Worm (Caenorhabditis elegans) whole organism, L1 larva: Measurements from ENCODE around the gene C15B12.3.

Experiments used
- C34B4.2 ChIP-seq: sonication (generic microtip); optimal IDR thresholded peaks from 2 replicates; lab custom pipeline; 2017; ENCODE audit warnings: mild to moderate bottlenecking, missing genetic modification characterization, missing compliant biosample characterization
- F16B12.6 ChIP-seq: fragments of 150-350 bp; optimal IDR thresholded peaks from 2 replicates; lab custom pipeline; 2014; ENCODE audit warnings: missing biosample characterization, missing genetic modification characterization
- Y116A8C.19 ChIP-seq: sonication (generic microtip); optimal IDR thresholded peaks from 2 replicates; lab custom pipeline; 2016; ENCODE audit warnings: missing compliant biosample characterization, missing genetic modification characterization, borderline replicate concordance
- aha-1 ChIP-seq: fragments of 150-350 bp; optimal IDR thresholded peaks from 2 replicates; lab custom pipeline; 2014; ENCODE audit warnings: missing biosample characterization, missing genetic modification characterization
- alr-1 ChIP-seq: fragments of 200-800 bp; sonication (Bioruptor generic); optimal IDR thresholded peaks from 2 replicates; lab custom pipeline; 2018; ENCODE audit warnings: borderline replicate concordance, mild to moderate bottlenecking, missing genetic modification characterization, missing compliant biosample characterization
- blmp-1 ChIP-seq: fragments of 150-350 bp; optimal IDR thresholded peaks from 2 replicates; lab custom pipeline; 2014; ENCODE audit warnings: missing biosample characterization, missing genetic modification characterization
- ceh-63 ChIP-seq: fragments of 200-800 bp; sonication (Bioruptor generic); optimal IDR thresholded peaks from 2 replicates; lab custom pipeline; 2018; ENCODE audit warnings: mild to moderate bottlenecking, missing genetic modification characterization, missing compliant biosample characterization
- ceh-82 ChIP-seq, 3 experiments: fragments of 150-350 bp in 1 of 3; sonication (generic microtip) in 2 of 3; optimal IDR thresholded peaks; 2 replicates each; lab custom pipeline; 2014 to 2017; ENCODE audit warnings: missing biosample characterization in 3 of 3, missing genetic modification characterization in 3 of 3
- ceh-90 ChIP-seq: sonication (generic microtip); optimal IDR thresholded peaks from 2 replicates; lab custom pipeline; 2016; ENCODE audit warnings: missing genetic modification characterization, missing compliant biosample characterization
- dpl-1 ChIP-seq, 3 experiments: fragments of 150-350 bp in 2 of 3; sonication (generic microtip) in 1 of 3; optimal IDR thresholded peaks; 2 replicates each; lab custom pipeline; 2014 to 2017; ENCODE audit warnings: missing biosample characterization in 3 of 3, missing genetic modification characterization in 3 of 3, missing genetic modification reagents in 3 of 3
- dsc-1 ChIP-seq: sonication (generic microtip); optimal IDR thresholded peaks from 2 replicates; lab custom pipeline; 2016; ENCODE audit warnings: mild to moderate bottlenecking, missing genetic modification characterization, missing compliant biosample characterization
- efl-3 ChIP-seq: fragments of 200-800 bp; sonication (Bioruptor generic); optimal IDR thresholded peaks from 2 replicates; lab custom pipeline; 2018; ENCODE audit warnings: mild to moderate bottlenecking, missing genetic modification characterization, missing compliant biosample characterization
- egl-13 ChIP-seq: sonication (generic microtip); optimal IDR thresholded peaks from 2 replicates; lab custom pipeline; 2016; ENCODE audit warnings: missing genotype, missing genetic modification reagents, missing genetic modification characterization, missing compliant biosample characterization
- elt-3 ChIP-seq, 6 experiments: fragments of 150-350 bp in 1 of 6; sonication (generic microtip); optimal IDR thresholded peaks; 2 replicates each; lab custom pipeline; 2017 to 2018; ENCODE audit warnings: missing biosample characterization in 6 of 6, missing genetic modification characterization in 6 of 6, inconsistent platforms in 1 of 6
- ets-5 ChIP-seq: fragments of 200-800 bp; sonication (Bioruptor generic); IDR thresholded peaks from 2 replicates; pipeline ENCODE4 v1.3.6; 2022; ENCODE audit warnings: missing genetic modification characterization, missing compliant biosample characterization
- fkh-4 ChIP-seq: sonication (generic microtip); optimal IDR thresholded peaks from 2 replicates; lab custom pipeline; 2016; ENCODE audit warnings: missing compliant biosample characterization, missing genetic modification characterization, borderline replicate concordance
- fos-1 ChIP-seq: fragments of 150-350 bp; optimal IDR thresholded peaks from 2 replicates; lab custom pipeline; 2014; ENCODE audit warnings: missing biosample characterization, missing genetic modification characterization
- hpl-2 ChIP-seq: fragments of 150-350 bp; optimal IDR thresholded peaks from 2 replicates; lab custom pipeline; 2014; ENCODE audit warnings: missing biosample characterization, missing genetic modification reagents, missing genetic modification characterization
- irx-1 ChIP-seq: sonication (generic microtip); optimal IDR thresholded peaks from 2 replicates; lab custom pipeline; 2016; ENCODE audit warnings: missing genetic modification characterization, missing compliant biosample characterization
- isw-1 ChIP-seq: fragments of 200-800 bp; sonication (Bioruptor generic); IDR thresholded peaks from 2 replicates; pipeline ENCODE4 v1.3.6; 2022; ENCODE audit warnings: missing genetic modification characterization, missing compliant biosample characterization
- lin-14 ChIP-seq: fragments of 200-800 bp; sonication (Bioruptor generic); optimal IDR thresholded peaks from 2 replicates; lab custom pipeline; 2018; ENCODE audit warnings: mild to moderate bottlenecking, missing genetic modification characterization, moderate library complexity, missing compliant biosample characterization
- lin-35 ChIP-seq, 2 experiments: fragments of 150-350 bp; optimal IDR thresholded peaks; 2 replicates each; lab custom pipeline; 2014; ENCODE audit warnings: missing biosample characterization in 2 of 2, missing genetic modification characterization in 2 of 2, missing genetic modification reagents in 2 of 2
- mab-9 ChIP-seq: fragments of 200-800 bp; sonication (Bioruptor generic); IDR thresholded peaks from 2 replicates; pipeline ENCODE4 v1.3.6; 2022; ENCODE audit warnings: missing genetic modification reagents, missing genetic modification characterization, missing compliant biosample characterization
- mdl-1 ChIP-seq, 2 experiments: fragments of 150-350 bp; optimal IDR thresholded peaks; 2 replicates each; lab custom pipeline; 2014 to 2017; ENCODE audit warnings: missing biosample characterization in 2 of 2, missing genetic modification characterization in 2 of 2, inconsistent platforms in 1 of 2
- mep-1 ChIP-seq: fragments of 150-350 bp; optimal IDR thresholded peaks from 2 replicates; lab custom pipeline; 2014; ENCODE audit warnings: missing biosample characterization, missing genetic modification characterization
- nhr-12 ChIP-seq: sonication (generic microtip); optimal IDR thresholded peaks from 2 replicates; lab custom pipeline; 2017; ENCODE audit warnings: missing biosample characterization, missing genetic modification characterization
- nhr-19 ChIP-seq: fragments of 200-800 bp; sonication (Bioruptor generic); conservative IDR thresholded peaks from 2 replicates; pipeline ENCODE4 v1.3.6; 2022; ENCODE audit warnings: missing genetic modification characterization, missing compliant biosample characterization
- nhr-20 ChIP-seq: sonication (generic microtip); optimal IDR thresholded peaks from 2 replicates; lab custom pipeline; 2016; ENCODE audit warnings: mild to moderate bottlenecking, missing genetic modification characterization, missing compliant biosample characterization
- nhr-47 ChIP-seq: sonication (generic microtip); optimal IDR thresholded peaks from 2 replicates; lab custom pipeline; 2016; ENCODE audit warnings: mild to moderate bottlenecking, missing genetic modification characterization, moderate library complexity, missing compliant biosample characterization
- nhr-71 ChIP-seq: sonication (generic microtip); optimal IDR thresholded peaks from 2 replicates; lab custom pipeline; 2016; ENCODE audit warnings: mild to moderate bottlenecking, missing genetic modification characterization, moderate library complexity, missing compliant biosample characterization
- nhr-76 ChIP-seq: sonication (generic microtip); optimal IDR thresholded peaks from 2 replicates; lab custom pipeline; 2017; ENCODE audit warnings: missing biosample characterization, missing genetic modification characterization
- nhr-77 ChIP-seq: fragments of 150-350 bp; optimal IDR thresholded peaks from 2 replicates; lab custom pipeline; 2014; ENCODE audit warnings: missing biosample characterization, missing genetic modification characterization
- nhr-84 ChIP-seq: sonication (generic microtip); optimal IDR thresholded peaks from 2 replicates; lab custom pipeline; 2017; ENCODE audit warnings: missing biosample characterization, missing genetic modification characterization
- nhr-90 ChIP-seq: sonication (generic microtip); optimal IDR thresholded peaks from 2 replicates; lab custom pipeline; 2016; ENCODE audit warnings: mild to moderate bottlenecking, missing genetic modification characterization, missing compliant biosample characterization; ENCODE audit not compliant: poor library complexity
- pag-3 ChIP-seq: sonication (generic microtip); optimal IDR thresholded peaks from 2 replicates; lab custom pipeline; 2017; ENCODE audit warnings: missing genetic modification characterization, mild to moderate bottlenecking, missing compliant biosample characterization, antibody characterized with exemption, borderline replicate concordance; ENCODE audit not compliant: insufficient read depth
- pqm-1 ChIP-seq: sonication (generic microtip); optimal IDR thresholded peaks from 3 replicates; lab custom pipeline; 2017; ENCODE audit warnings: missing biosample characterization, missing genetic modification characterization
- rnt-1 ChIP-seq: sonication (generic microtip); optimal IDR thresholded peaks from 2 replicates; lab custom pipeline; 2016; ENCODE audit warnings: mild to moderate bottlenecking, missing genetic modification characterization, moderate library complexity, missing compliant biosample characterization
- skn-1 ChIP-seq: fragments of 150-350 bp; optimal IDR thresholded peaks from 2 replicates; lab custom pipeline; 2014; ENCODE audit warnings: missing biosample characterization, missing genetic modification characterization
- snpc-4 ChIP-seq: fragments of 150-350 bp; optimal IDR thresholded peaks from 2 replicates; lab custom pipeline; 2014; ENCODE audit warnings: missing biosample characterization, missing genetic modification characterization
- snu-23 ChIP-seq: sonication (generic microtip); optimal IDR thresholded peaks from 2 replicates; lab custom pipeline; 2016; ENCODE audit warnings: missing genetic modification characterization, missing compliant biosample characterization
- sox-4 ChIP-seq: sonication (generic microtip); optimal IDR thresholded peaks from 2 replicates; lab custom pipeline; 2016; ENCODE audit warnings: missing genetic modification characterization, missing compliant biosample characterization
- tlp-1 ChIP-seq: fragments of 150-350 bp; optimal IDR thresholded peaks from 2 replicates; lab custom pipeline; 2014; ENCODE audit warnings: missing biosample characterization, missing genetic modification characterization
- unc-30 ChIP-seq: sonication (generic microtip); optimal IDR thresholded peaks from 2 replicates; lab custom pipeline; 2017; ENCODE audit warnings: missing biosample characterization, missing genetic modification characterization
- unc-86 ChIP-seq: sonication (generic microtip); optimal IDR thresholded peaks from 2 replicates; lab custom pipeline; 2016; ENCODE audit warnings: missing genetic modification characterization, missing compliant biosample characterization
- unc-98 ChIP-seq: fragments of 200-800 bp; sonication (Bioruptor generic); IDR thresholded peaks from 2 replicates; pipeline ENCODE4 v1.3.6; 2022; ENCODE audit warnings: missing genetic modification characterization, missing compliant biosample characterization
- vab-15 ChIP-seq: sonication (generic microtip); optimal IDR thresholded peaks from 2 replicates; lab custom pipeline; 2017; ENCODE audit warnings: missing genotype, mild to moderate bottlenecking, missing genetic modification characterization, missing compliant biosample characterization
- xbp-1 ChIP-seq: sonication (generic microtip); optimal IDR thresholded peaks from 2 replicates; lab custom pipeline; 2016; ENCODE audit warnings: missing genetic modification characterization, missing compliant biosample characterization
- zag-1 ChIP-seq: fragments of 150-350 bp; optimal IDR thresholded peaks from 2 replicates; lab custom pipeline; 2014; ENCODE audit warnings: missing biosample characterization, missing genetic modification characterization
- ztf-11 ChIP-seq, 2 experiments: sonication (generic microtip); optimal IDR thresholded peaks; 2 replicates each; lab custom pipeline; 2016 to 2017; ENCODE audit warnings: missing genetic modification characterization in 2 of 2, missing biosample characterization in 1 of 2, missing compliant biosample characterization in 1 of 2
- ztf-4 ChIP-seq: fragments of 150-350 bp; optimal IDR thresholded peaks from 2 replicates; lab custom pipeline; 2014; ENCODE audit warnings: missing biosample characterization, missing genetic modification characterization

Gene C15B12.3

DNA sequence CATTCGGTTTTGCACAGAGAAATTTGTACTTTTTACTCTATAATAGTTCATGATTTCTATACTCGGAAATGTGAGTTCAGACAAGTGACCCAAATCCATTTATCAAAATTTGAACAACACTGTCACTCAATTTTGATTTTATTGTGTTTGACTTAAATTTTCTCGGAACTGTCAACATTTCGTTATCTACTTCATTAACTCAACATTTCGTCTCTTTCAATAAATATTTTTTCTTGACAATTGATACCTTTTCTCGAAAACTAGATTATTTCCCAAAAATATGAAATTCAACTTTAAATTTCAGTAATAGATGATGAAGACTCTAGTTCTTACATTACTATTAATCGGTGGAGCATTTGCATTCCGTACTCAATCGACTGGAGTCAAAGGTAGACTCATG, 43.3 kb upstream of the C15B12.3 start, which contains the start of gene ttr-36:
TSS of gene ttr-36 (plus strand) at position 301 of the 400 bp plus-strand sequence.
- TF ChIP-seq hpl-2 (GFP tag; lab: Kevin White, UChicago) = no peak
- TF ChIP-seq dpl-1 (GFP tag; optimal IDR thresholded peaks at IDR 0.05; lab: Kevin White, UChicago) = no peak
- no peak for TF ChIP-seq nhr-19
- TF ChIP-seq ets-5 (GFP tag; lab: Robert Waterston, UW) = no peak
- no peak for TF ChIP-seq ztf-11 (tag; optimal IDR thresholded peaks at IDR 0.05; lab: Kevin White, UChicago)
- TF ChIP-seq lin-35 (GFP tag; optimal IDR thresholded peaks at IDR 0.05; lab: Kevin White, UChicago) = no peak
- no peak for TF ChIP-seq mep-1
- no peak for TF ChIP-seq nhr-12 (tag; lab: Kevin White, UChicago)
- no peak for TF ChIP-seq elt-3 (tag; optimal IDR thresholded peaks at IDR 0.05; lab: Kevin White, UChicago)
- no peak for TF ChIP-seq sox-4
- no peak for TF ChIP-seq aha-1 (tag; lab: Kevin White, UChicago)
- TF ChIP-seq unc-30 (tag; lab: Kevin White, UChicago) = no peak
- TF ChIP-seq pqm-1 (tag; lab: Kevin White, UChicago) = no peak
- TF ChIP-seq ceh-63 (GFP tag; lab: Kevin White, UChicago) = no peak
- TF ChIP-seq Y116A8C.19 (tag; lab: Kevin White, UChicago) = no peak
- TF ChIP-seq nhr-47 = no peak
- no peak for TF ChIP-seq unc-86 (tag; lab: Kevin White, UChicago)
- TF ChIP-seq ceh-82 (tag; optimal IDR thresholded peaks at IDR 0.05; lab: Kevin White, UChicago) = no peak

DNA sequence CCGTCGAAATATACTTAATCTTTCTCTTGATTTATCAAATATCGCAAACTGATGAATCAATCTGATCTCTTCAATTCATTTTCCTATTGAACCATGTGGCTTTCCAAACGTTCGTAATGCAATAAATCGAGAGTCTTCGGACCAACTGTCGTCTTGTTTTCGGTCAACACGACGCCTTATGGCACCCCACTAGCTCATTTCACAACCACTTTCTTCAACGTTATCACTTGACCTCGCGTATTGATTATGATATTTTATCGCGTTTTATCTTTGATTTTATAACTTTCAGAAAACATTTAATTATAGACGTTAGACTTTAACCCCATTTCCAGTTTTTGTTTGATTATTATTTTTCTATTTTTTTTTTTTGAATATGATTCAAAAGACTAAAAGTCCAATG, 42.5 kb upstream of the C15B12.3 start:
- TF ChIP-seq ceh-90 (tag; lab: Kevin White, UChicago) = no peak
- TF ChIP-seq F16B12.6 = no peak
- TF ChIP-seq efl-3 (GFP tag; lab: Kevin White, UChicago) = no peak
- TF ChIP-seq fos-1 (tag; lab: Kevin White, UChicago) = no peak
- no peak for TF ChIP-seq ceh-82 (tag; optimal IDR thresholded peaks at IDR 0.05; lab: Kevin White, UChicago)
- TF ChIP-seq irx-1 (tag; lab: Kevin White, UChicago) = no peak
- TF ChIP-seq elt-3 (tag; optimal IDR thresholded peaks at IDR 0.05; lab: Kevin White, UChicago) = no peak
- TF ChIP-seq nhr-19 = no peak
- no peak for TF ChIP-seq skn-1 (tag; lab: Kevin White, UChicago)
- no peak for TF ChIP-seq egl-13 (tag; lab: Kevin White, UChicago)
- TF ChIP-seq ztf-11 (tag; optimal IDR thresholded peaks at IDR 0.05; lab: Kevin White, UChicago) = no peak
- no peak for TF ChIP-seq pqm-1 (tag; lab: Kevin White, UChicago)
- no peak for TF ChIP-seq xbp-1
- TF ChIP-seq vab-15 (tag; lab: Kevin White, UChicago) = no peak
- peak; percentile 16 for TF ChIP-seq pag-3 (tag; lab: Kevin White, UChicago)
- TF ChIP-seq nhr-20 (tag; lab: Kevin White, UChicago) = no peak
- TF ChIP-seq blmp-1 = no peak
- no peak for TF ChIP-seq ets-5 (GFP tag; lab: Robert Waterston, UW)
- no peak for TF ChIP-seq Y116A8C.19 (tag; lab: Kevin White, UChicago)
- TF ChIP-seq tlp-1 = no peak
- no peak for TF ChIP-seq isw-1 (GFP tag; lab: Robert Waterston, UW)
- peak; percentile 72 for TF ChIP-seq lin-14 (GFP tag; lab: Kevin White, UChicago)
- peak; percentile 3 for TF ChIP-seq ztf-4 (tag; lab: Kevin White, UChicago)
- peak; percentile 65 for TF ChIP-seq nhr-71 (tag; lab: Kevin White, UChicago)
- TF ChIP-seq mep-1 = no peak
- no peak for TF ChIP-seq fkh-4 (tag; lab: Kevin White, UChicago)
- TF ChIP-seq snpc-4 (tag; lab: Kevin White, UChicago) = no peak
- TF ChIP-seq snu-23 (GFP tag; lab: Kevin White, UChicago) = peak; percentile 24
- TF ChIP-seq mab-9 = no peak
- TF ChIP-seq unc-98 (GFP tag; lab: Robert Waterston, UW) = no peak
- TF ChIP-seq dsc-1 (tag; lab: Kevin White, UChicago) = no peak
- no peak for TF ChIP-seq C34B4.2 (tag; lab: Kevin White, UChicago)
- no peak for TF ChIP-seq zag-1 (tag; lab: Kevin White, UChicago)
- no peak for TF ChIP-seq sox-4
- TF ChIP-seq nhr-84 (tag; lab: Kevin White, UChicago) = no peak
- no peak for TF ChIP-seq nhr-90
- TF ChIP-seq nhr-76 = no peak
- no peak for TF ChIP-seq alr-1 (tag; lab: Kevin White, UChicago)
- no peak for TF ChIP-seq nhr-77 (tag; lab: Kevin White, UChicago)
- TF ChIP-seq mdl-1 (tag; optimal IDR thresholded peaks at IDR 0.05; lab: Kevin White, UChicago) = no peak
- TF ChIP-seq rnt-1 (tag; lab: Kevin White, UChicago) = peak; percentile 47
